Worm (Caenorhabditis elegans) whole organism, early embryonic: ENCODE measurements around the gene W08E12.9.

ENCODE experiments used
- B0310.2 ChIP-seq: sonication (generic microtip); optimal IDR thresholded peaks from 2 replicates; lab custom pipeline; 2016; ENCODE audit warnings: mild to moderate bottlenecking, missing genetic modification characterization, missing compliant biosample characterization
- F13C5.2 ChIP-seq: sonication (generic microtip); optimal IDR thresholded peaks from 2 replicates; lab custom pipeline; 2017; ENCODE audit warnings: mild to moderate bottlenecking, missing genetic modification characterization, inconsistent platforms, missing compliant biosample characterization
- aly-1 ChIP-seq: sonication (generic microtip); optimal IDR thresholded peaks from 2 replicates; lab custom pipeline; 2016; ENCODE audit warnings: missing genetic modification characterization, missing compliant biosample characterization
- ama-1 ChIP-seq: fragments of 150-350 bp; optimal IDR thresholded peaks from 2 replicates; lab custom pipeline; 2014
- ceh-13 ChIP-seq: fragments of 200-800 bp; sonication (Bioruptor generic); optimal IDR thresholded peaks from 2 replicates; lab custom pipeline; 2018; ENCODE audit warnings: mild to moderate bottlenecking, missing genetic modification characterization, missing compliant biosample characterization
- ceh-36 ChIP-seq: sonication (generic microtip); optimal IDR thresholded peaks from 2 replicates; lab custom pipeline; 2016; ENCODE audit warnings: missing genetic modification characterization, inconsistent platforms, missing compliant biosample characterization
- ets-7 ChIP-seq: sonication (generic microtip); optimal IDR thresholded peaks from 2 replicates; lab custom pipeline; 2016; ENCODE audit warnings: missing genotype, missing genetic modification characterization, missing compliant biosample characterization
- flt-1 ChIP-seq: fragments of 200-800 bp; sonication (Bioruptor generic); IDR thresholded peaks from 2 replicates; pipeline ENCODE4 v1.3.6; 2022; ENCODE audit warnings: missing genetic modification characterization, missing compliant biosample characterization
- hmbx-1 ChIP-seq: sonication (generic microtip); optimal IDR thresholded peaks from 2 replicates; lab custom pipeline; 2016; ENCODE audit warnings: mild to moderate bottlenecking, missing genetic modification characterization, missing compliant biosample characterization
- hmg-4 ChIP-seq: fragments of 200-800 bp; sonication (Bioruptor generic); optimal IDR thresholded peaks from 2 replicates; lab custom pipeline; 2018; ENCODE audit warnings: mild to moderate bottlenecking, missing genetic modification characterization, missing compliant biosample characterization
- hnd-1 ChIP-seq: sonication (generic microtip); optimal IDR thresholded peaks from 2 replicates; lab custom pipeline; 2016; ENCODE audit warnings: missing genetic modification characterization, missing compliant biosample characterization
- pes-1 ChIP-seq: fragments of 200-800 bp; sonication (Bioruptor generic); IDR thresholded peaks from 2 replicates; pipeline ENCODE4 v1.3.6; 2022; ENCODE audit warnings: missing genetic modification reagents, missing genetic modification characterization, missing compliant biosample characterization
- scrt-1 ChIP-seq: fragments of 200-800 bp; sonication (Bioruptor generic); IDR thresholded peaks from 2 replicates; pipeline ENCODE4 v1.3.6; 2022; ENCODE audit warnings: missing genetic modification characterization, missing compliant biosample characterization
- sea-1 ChIP-seq: fragments of 200-800 bp; sonication (Bioruptor generic); conservative IDR thresholded peaks from 2 replicates; pipeline ENCODE4 v1.3.6; 2022; ENCODE audit warnings: missing genetic modification characterization, missing compliant biosample characterization
- tbx-11 ChIP-seq: fragments of 200-800 bp; sonication (Bioruptor generic); IDR thresholded peaks from 2 replicates; pipeline ENCODE4 v1.3.6; 2022; ENCODE audit warnings: missing genetic modification characterization, missing compliant biosample characterization
- tbx-37 ChIP-seq: fragments of 200-800 bp; sonication (Bioruptor generic); conservative IDR thresholded peaks from 2 replicates; pipeline ENCODE4 v1.3.6; 2022; ENCODE audit warnings: missing genetic modification reagents, missing genetic modification characterization, missing compliant biosample characterization
- tra-4 ChIP-seq: sonication (generic microtip); optimal IDR thresholded peaks from 2 replicates; lab custom pipeline; 2017; ENCODE audit warnings: missing genetic modification characterization, missing compliant biosample characterization

Gene W08E12.9

DNA sequence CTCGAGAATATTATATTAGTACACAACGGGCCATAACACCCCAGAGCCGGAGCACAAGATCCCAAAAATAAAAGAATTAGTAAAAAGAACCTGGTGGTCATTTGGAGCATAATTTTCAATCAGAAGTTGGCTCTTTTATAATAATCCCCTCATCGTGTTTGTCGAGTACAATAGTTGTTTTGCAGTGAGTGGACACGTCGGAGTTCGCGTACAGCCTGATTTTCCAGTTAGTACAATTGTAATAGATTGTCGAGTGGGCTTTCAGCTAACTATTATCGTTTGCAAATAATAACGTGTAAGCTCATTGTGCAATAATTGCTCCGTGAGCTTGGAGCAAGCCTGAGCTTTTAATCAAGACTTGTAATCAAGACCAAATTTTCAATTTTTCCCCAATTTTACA lies at the start of gene W08E12.9:
TSS of gene W08E12.9 (minus strand) at position 101 of the 400 bp plus-strand sequence.
- TF ChIP-seq hmg-4 (GFP tag; lab: Kevin White, UChicago) (no peak), ama-1 (lab: Kevin White, UChicago) (no peak), hmbx-1 (tag; lab: Kevin White, UChicago) (no peak), scrt-1 (GFP tag; lab: Robert Waterston, UW) (no peak), sea-1 (GFP tag; lab: Robert Waterston, UW) (no peak), ets-7 (tag; lab: Kevin White, UChicago) (no peak), B0310.2 (no peak), ceh-13 (no peak), pes-1 (GFP tag; lab: Robert Waterston, UW) (no peak), tbx-11 (GFP tag; lab: Robert Waterston, UW) (no peak), tra-4 (no peak), F13C5.2 (tag; lab: Kevin White, UChicago) (no peak), tbx-37 (GFP tag; lab: Robert Waterston, UW) (no peak), hnd-1 (tag; lab: Kevin White, UChicago) (no peak), flt-1 (GFP tag; lab: Robert Waterston, UW) (no peak), ceh-36 (tag; lab: Kevin White, UChicago) (no peak)

DNA sequence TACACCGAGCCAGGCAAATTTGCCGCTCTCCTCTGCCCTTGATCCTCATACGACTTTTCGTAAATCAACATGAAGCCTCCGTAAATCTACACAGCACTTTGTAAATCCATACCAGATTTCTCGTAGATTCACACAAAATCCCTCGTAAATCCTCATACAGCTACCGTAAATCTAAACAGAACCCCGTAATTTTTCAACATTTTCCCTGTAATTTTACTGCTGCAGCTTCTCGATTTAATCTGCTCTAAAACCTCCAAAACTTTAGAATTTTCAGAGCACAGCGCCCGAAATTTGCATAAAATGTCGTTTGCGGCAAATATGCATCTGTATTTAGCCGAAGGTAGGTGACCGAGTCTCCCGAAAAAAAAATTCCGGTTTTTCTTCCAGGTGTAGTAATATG lies 47.4 kb upstream of the W08E12.9 start, which contains the start of gene F42A6.1:
TSS of gene F42A6.1 (plus strand) at position 301 of the 400 bp plus-strand sequence.
- TF ChIP-seq hnd-1 (tag; lab: Kevin White, UChicago) (no peak), ceh-36 (tag; lab: Kevin White, UChicago) (no peak), ceh-13 (no peak), tra-4 (no peak), B0310.2 (no peak), sea-1 (GFP tag; lab: Robert Waterston, UW) (no peak), hmg-4 (GFP tag; lab: Kevin White, UChicago) (no peak), tbx-37 (GFP tag; lab: Robert Waterston, UW) (no peak), tbx-11 (GFP tag; lab: Robert Waterston, UW) (no peak), hmbx-1 (tag; lab: Kevin White, UChicago) (no peak), flt-1 (GFP tag; lab: Robert Waterston, UW) (no peak), F13C5.2 (tag; lab: Kevin White, UChicago) (no peak), ets-7 (tag; lab: Kevin White, UChicago) (no peak), ama-1 (lab: Kevin White, UChicago) (no peak), scrt-1 (GFP tag; lab: Robert Waterston, UW) (no peak), aly-1 (tag; lab: Kevin White, UChicago) (no peak), pes-1 (GFP tag; lab: Robert Waterston, UW) (no peak)

DNA sequence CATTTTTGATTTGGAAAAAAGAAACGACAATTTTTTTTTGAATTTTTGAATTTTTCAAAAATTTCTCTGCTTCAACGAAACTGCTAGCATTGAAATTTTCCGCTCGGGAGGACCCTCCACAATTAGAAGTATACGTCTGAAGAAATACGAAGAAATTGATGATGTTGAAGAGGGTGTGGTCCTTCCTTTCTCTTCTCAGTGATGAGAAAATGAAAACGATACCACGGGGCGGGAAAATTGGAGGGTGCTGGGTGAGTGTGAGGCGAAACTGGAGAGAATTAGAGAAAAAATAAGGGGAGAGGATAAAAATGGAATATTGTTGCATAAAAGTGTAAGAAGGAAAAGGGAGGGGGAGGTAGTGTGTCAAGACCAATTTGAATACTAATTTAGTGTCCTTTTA lies 44.7 kb upstream of the W08E12.9 start:
- no peak for TF ChIP-seq sea-1 (GFP tag; lab: Robert Waterston, UW)
- no peak for TF ChIP-seq ceh-36 (tag; lab: Kevin White, UChicago)
- no peak for TF ChIP-seq hmbx-1 (tag; lab: Kevin White, UChicago)
- TF ChIP-seq F13C5.2 (tag; lab: Kevin White, UChicago): no peak
- no peak for TF ChIP-seq tra-4
- no peak for TF ChIP-seq hnd-1 (tag; lab: Kevin White, UChicago)
- no peak for TF ChIP-seq pes-1 (GFP tag; lab: Robert Waterston, UW)
- no peak for TF ChIP-seq aly-1 (tag; lab: Kevin White, UChicago)
- no peak for TF ChIP-seq flt-1 (GFP tag; lab: Robert Waterston, UW)
- TF ChIP-seq ceh-13: no peak
- no peak for TF ChIP-seq tbx-37 (GFP tag; lab: Robert Waterston, UW)
- no peak for TF ChIP-seq tbx-11 (GFP tag; lab: Robert Waterston, UW)
- TF ChIP-seq ets-7 (tag; lab: Kevin White, UChicago): no peak
- TF ChIP-seq scrt-1 (GFP tag; lab: Robert Waterston, UW): no peak
- no peak for TF ChIP-seq hmg-4 (GFP tag; lab: Kevin White, UChicago)
- TF ChIP-seq ama-1 (lab: Kevin White, UChicago): no peak
- no peak for TF ChIP-seq B0310.2

DNA sequence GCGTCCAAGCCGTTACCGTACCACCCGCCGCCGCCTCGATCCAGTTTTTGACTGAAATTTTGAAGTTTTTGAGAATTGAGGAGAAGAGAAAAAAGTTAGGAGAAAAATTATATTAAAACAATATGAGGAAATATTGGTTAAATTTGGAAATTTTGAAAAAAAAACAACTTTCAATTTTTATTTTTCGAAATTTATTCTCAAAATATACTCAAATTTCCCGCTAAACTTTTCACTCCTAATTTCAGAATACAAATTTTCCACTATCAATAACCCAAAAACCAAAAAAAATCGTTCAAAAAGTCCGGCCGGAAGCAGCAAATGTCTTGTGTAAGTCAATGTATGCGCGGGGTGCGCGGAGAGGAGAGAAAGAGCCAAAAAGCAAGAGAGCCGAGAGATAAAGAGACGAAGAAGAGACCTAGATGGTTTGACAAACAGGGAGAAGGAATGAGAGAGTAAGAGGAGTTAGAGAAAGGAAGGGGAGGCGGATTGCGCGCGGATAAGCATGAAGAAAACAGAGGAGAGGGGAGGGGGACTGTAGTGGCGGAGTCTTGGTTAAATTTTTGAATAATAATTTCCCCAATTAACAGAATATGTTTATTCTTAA lies 42.7 kb upstream of the W08E12.9 start, which contains the start of gene elks-1:
TSS of gene elks-1 (minus strand) at position 51 of the 604 bp plus-strand sequence.
- TF ChIP-seq flt-1 (GFP tag; lab: Robert Waterston, UW) (peak; percentile 34; the same call in 1 of the 2 replicates), pes-1 (GFP tag; lab: Robert Waterston, UW) (no peak), hnd-1 (tag; lab: Kevin White, UChicago) (no peak), F13C5.2 (tag; lab: Kevin White, UChicago) (peak; percentile 4), ceh-13 (no peak), ets-7 (tag; lab: Kevin White, UChicago) (peak; percentile 70)

DNA sequence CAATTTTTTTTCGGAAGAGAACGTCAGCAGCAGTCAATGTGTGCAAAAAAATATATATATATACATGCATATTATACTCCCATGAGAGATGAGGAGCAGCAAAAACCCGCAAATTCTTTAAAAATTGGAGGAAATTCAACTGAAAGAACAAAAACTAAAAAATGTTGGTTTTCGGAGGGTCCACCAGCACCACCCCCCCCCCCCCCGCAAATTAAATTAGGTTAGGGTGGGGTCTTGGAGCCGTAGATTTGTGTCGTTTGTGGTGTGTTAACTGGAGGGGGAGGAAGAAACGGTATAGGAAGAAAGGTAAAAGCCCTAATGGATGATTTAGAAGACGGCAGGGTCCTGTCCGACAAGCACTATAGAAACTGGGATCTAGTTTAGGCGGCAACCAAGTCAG lies 41.0 kb upstream of the W08E12.9 start:
- TF ChIP-seq ceh-36 (tag; lab: Kevin White, UChicago): no peak
- no peak for TF ChIP-seq ets-7 (tag; lab: Kevin White, UChicago)
- no peak for TF ChIP-seq F13C5.2 (tag; lab: Kevin White, UChicago)

DNA sequence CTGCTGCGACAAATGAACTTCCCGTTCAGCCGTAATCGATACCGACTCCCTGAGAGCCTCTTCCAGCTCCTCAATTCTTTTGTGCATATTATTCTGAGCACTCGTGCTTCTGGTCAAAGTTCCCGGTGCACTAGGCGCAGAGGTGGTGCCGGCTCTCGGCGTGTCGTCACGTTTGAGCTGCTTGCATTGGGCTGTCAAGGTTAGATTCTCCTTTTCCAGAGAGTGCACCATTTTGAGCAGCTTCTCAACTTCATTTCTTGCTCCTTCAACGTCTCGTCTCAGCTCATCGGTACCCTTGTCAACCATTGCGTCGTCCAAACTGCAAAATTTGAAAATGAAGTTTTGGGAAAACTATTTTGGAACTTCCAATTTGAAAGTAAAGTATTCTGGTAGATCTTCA lies 38.1 kb upstream of the W08E12.9 start:
- no peak for TF ChIP-seq ceh-13
- no peak for TF ChIP-seq hnd-1 (tag; lab: Kevin White, UChicago)
- no peak for TF ChIP-seq tbx-11 (GFP tag; lab: Robert Waterston, UW)
- no peak for TF ChIP-seq sea-1 (GFP tag; lab: Robert Waterston, UW)
- TF ChIP-seq flt-1 (GFP tag; lab: Robert Waterston, UW): no peak
- TF ChIP-seq ets-7 (tag; lab: Kevin White, UChicago): no peak
- TF ChIP-seq ama-1 (lab: Kevin White, UChicago): no peak
- TF ChIP-seq hmg-4 (GFP tag; lab: Kevin White, UChicago): no peak
- TF ChIP-seq tra-4: no peak
- no peak for TF ChIP-seq scrt-1 (GFP tag; lab: Robert Waterston, UW)

DNA sequence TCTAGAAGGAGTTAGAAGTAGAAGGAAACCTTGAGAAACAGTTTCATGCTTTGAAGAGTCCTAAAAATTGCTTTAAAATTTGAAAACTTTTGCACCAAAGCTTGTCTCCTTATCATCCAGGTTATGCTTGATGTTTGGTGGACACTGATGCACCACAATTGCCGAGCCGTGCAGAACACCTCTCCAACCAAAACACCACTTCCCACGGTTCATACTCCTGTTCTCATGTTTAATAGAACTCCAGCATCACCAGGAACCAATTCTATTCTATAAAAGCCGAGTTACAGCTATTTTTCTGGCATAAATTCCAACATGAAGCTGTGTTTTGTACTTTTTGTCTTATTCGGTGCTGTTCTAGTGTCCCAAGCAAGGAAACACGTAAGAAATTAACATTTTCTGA lies 33.8 kb upstream of the W08E12.9 start, which contains the start of gene F42A6.2:
TSS of gene F42A6.2 (plus strand) at position 301 of the 400 bp plus-strand sequence.
- TF ChIP-seq tbx-11 (GFP tag; lab: Robert Waterston, UW) (no peak), hnd-1 (tag; lab: Kevin White, UChicago) (no peak), pes-1 (GFP tag; lab: Robert Waterston, UW) (no peak), tbx-37 (GFP tag; lab: Robert Waterston, UW) (no peak), aly-1 (tag; lab: Kevin White, UChicago) (no peak), F13C5.2 (tag; lab: Kevin White, UChicago) (no peak), tra-4 (no peak), sea-1 (GFP tag; lab: Robert Waterston, UW) (no peak), hmbx-1 (tag; lab: Kevin White, UChicago) (no peak), ceh-36 (tag; lab: Kevin White, UChicago) (no peak), flt-1 (GFP tag; lab: Robert Waterston, UW) (no peak), B0310.2 (no peak), hmg-4 (GFP tag; lab: Kevin White, UChicago) (no peak), scrt-1 (GFP tag; lab: Robert Waterston, UW) (no peak), ets-7 (tag; lab: Kevin White, UChicago) (no peak), ama-1 (lab: Kevin White, UChicago) (no peak), ceh-13 (no peak)
